Worm (Caenorhabditis elegans): Measurements from ENCODE around the gene scp-1.

DNA sequence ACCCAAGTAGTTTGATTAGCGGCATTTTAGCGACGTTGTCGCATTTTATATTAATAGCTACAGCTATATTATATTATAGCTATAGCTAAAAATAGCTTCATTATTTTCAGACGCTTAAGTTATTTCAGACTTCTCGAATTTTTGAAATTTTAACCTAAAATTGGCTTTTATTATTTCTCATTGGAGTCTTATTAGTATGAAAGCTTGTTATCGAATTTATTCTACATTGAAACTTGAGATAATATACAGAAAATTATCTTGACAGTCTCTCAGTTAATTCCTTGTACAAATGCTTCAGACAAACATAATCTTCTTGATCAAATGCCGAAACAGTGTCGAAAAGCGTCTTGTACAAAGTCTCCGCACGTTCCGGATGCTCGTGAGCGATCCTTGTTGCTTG lies 46.0 kb downstream of the scp-1 start, which contains the start of gene srh-48:
- TF ChIP-seq nhr-77 (tag; optimal IDR thresholded peaks at IDR 0.05): no peak
- no peak for TF ChIP-seq ceh-82 (tag; optimal IDR thresholded peaks at IDR 0.05)
- TF ChIP-seq snpc-4 (tag; optimal IDR thresholded peaks at IDR 0.05): no peak
- TF ChIP-seq egl-5 (tag; optimal IDR thresholded peaks at IDR 0.05): no peak
- TF ChIP-seq nhr-28 (tag; optimal IDR thresholded peaks at IDR 0.05): no peak
- no peak for TF ChIP-seq jun-1 (tag; optimal IDR thresholded peaks at IDR 0.05)
- no peak for TF ChIP-seq nhr-11 (tag; optimal IDR thresholded peaks at IDR 0.05)
- TF ChIP-seq ama-1 (optimal IDR thresholded peaks at IDR 0.05): no peak
- no peak for TF ChIP-seq tbx-2 (tag; optimal IDR thresholded peaks at IDR 0.05)
- TF ChIP-seq mdl-1 (tag; optimal IDR thresholded peaks at IDR 0.05): no peak
- TF ChIP-seq zag-1 (tag; optimal IDR thresholded peaks at IDR 0.05): no peak
- no peak for TF ChIP-seq unc-62 (GFP tag; optimal IDR thresholded peaks at IDR 0.05)
